Fruit fly (Drosophila melanogaster) whole organism, embryonic: ENCODE data around the gene CG15764.

Experiments used
- Atf6 ChIP-seq: fragments of 200-800 bp; sonication (Bioruptor generic); IDR thresholded peaks from 2 replicates; pipeline ENCODE4 v1.3.6; 2022; ENCODE audit warnings: missing biosample characterization, missing genetic modification characterization
- CG11695 ChIP-seq: fragments of 200-800 bp; sonication (Bioruptor generic); IDR thresholded peaks from 3 replicates; pipeline ENCODE4 v1.3.6; 2022; ENCODE audit warnings: missing biosample characterization, missing genetic modification characterization
- CG11723 ChIP-seq: fragments of 200-800 bp; sonication (Bioruptor generic); optimal IDR thresholded peaks from 2 replicates; lab custom pipeline; 2017; ENCODE audit warnings: missing biosample characterization, mild to moderate bottlenecking, missing genetic modification characterization
- CG12299 ChIP-seq: fragments of 200-800 bp; sonication (Bioruptor generic); optimal IDR thresholded peaks from 2 replicates; lab custom pipeline; 2018; ENCODE audit warnings: missing biosample characterization, mild to moderate bottlenecking, missing genetic modification characterization
- CG13775 ChIP-seq: fragments of 200-800 bp; sonication (Bioruptor generic); optimal IDR thresholded peaks from 3 replicates; lab custom pipeline; 2017; ENCODE audit warnings: missing biosample characterization, mild to moderate bottlenecking, missing genetic modification characterization
- CG17361 ChIP-seq: fragments of 200-800 bp; sonication (Bioruptor generic); IDR thresholded peaks from 3 replicates; pipeline ENCODE4 v1.3.6; 2022; ENCODE audit warnings: missing biosample characterization, missing genetic modification characterization
- CG17802 ChIP-seq: fragments of 200-800 bp; sonication (Bioruptor generic); optimal IDR thresholded peaks from 2 replicates; lab custom pipeline; 2018; ENCODE audit warnings: missing biosample characterization, mild to moderate bottlenecking, missing genetic modification characterization, moderate library complexity
- CG1832 ChIP-seq: fragments of 200-800 bp; sonication (Bioruptor generic); optimal IDR thresholded peaks from 2 replicates; lab custom pipeline; 2017; ENCODE audit warnings: missing biosample characterization, mild to moderate bottlenecking, missing genetic modification characterization, inconsistent platforms
- CG18476 ChIP-seq: fragments of 200-800 bp; sonication (Bioruptor generic); optimal IDR thresholded peaks from 2 replicates; lab custom pipeline; 2016; ENCODE audit warnings: missing biosample characterization, mild to moderate bottlenecking, missing genetic modification characterization
- CG18599 ChIP-seq: fragments of 200-800 bp; sonication (Bioruptor generic); optimal IDR thresholded peaks from 3 replicates; lab custom pipeline; 2017; ENCODE audit warnings: missing biosample characterization, missing genetic modification characterization, mild to moderate bottlenecking, moderate library complexity, missing genetic modification reagents
- CG2129 ChIP-seq: fragments of 200-800 bp; sonication (Bioruptor generic); IDR thresholded peaks from 2 replicates; pipeline ENCODE4 v1.3.6; 2022; ENCODE audit warnings: missing biosample characterization, missing genetic modification characterization; ENCODE audit not compliant: partially characterized antibody
- CG34376 ChIP-seq: fragments of 200-800 bp; sonication (Bioruptor generic); optimal IDR thresholded peaks from 2 replicates; lab custom pipeline; 2018; ENCODE audit warnings: missing biosample characterization, mild to moderate bottlenecking, missing genetic modification characterization
- CG4282 ChIP-seq: fragments of 200-800 bp; sonication (Bioruptor generic); optimal IDR thresholded peaks from 2 replicates; lab custom pipeline; 2016; ENCODE audit warnings: missing biosample characterization, missing genetic modification characterization
- CG4360 ChIP-seq: fragments of 200-800 bp; sonication (Bioruptor generic); IDR thresholded peaks from 2 replicates; pipeline ENCODE4 v1.3.6; 2022; ENCODE audit warnings: missing biosample characterization, missing genetic modification characterization
- CG4404 ChIP-seq: fragments of 200-800 bp; sonication (Bioruptor generic); IDR thresholded peaks from 2 replicates; pipeline ENCODE4 v1.3.6; 2022; ENCODE audit warnings: missing biosample characterization, missing genetic modification characterization
- CG4854 ChIP-seq: fragments of 200-800 bp; sonication (Bioruptor generic); optimal IDR thresholded peaks from 2 replicates; lab custom pipeline; 2016; ENCODE audit warnings: missing biosample characterization, missing genetic modification characterization, inconsistent platforms
- CG5180 ChIP-seq: fragments of 200-800 bp; sonication (Bioruptor generic); optimal IDR thresholded peaks from 3 replicates; lab custom pipeline; 2017; ENCODE audit warnings: missing biosample characterization, missing genetic modification characterization, mild to moderate bottlenecking, moderate library complexity, missing genetic modification reagents
- CG7745 ChIP-seq: fragments of 200-800 bp; sonication (Bioruptor generic); optimal IDR thresholded peaks from 2 replicates; lab custom pipeline; 2018; ENCODE audit warnings: missing biosample characterization, mild to moderate bottlenecking, missing genetic modification characterization, moderate library complexity
- CG8924 ChIP-seq: fragments of 200-800 bp; optimal IDR thresholded peaks from 3 replicates; lab custom pipeline; 2019; ENCODE audit warnings: missing biosample characterization, mild to moderate bottlenecking, missing genetic modification characterization, moderate library complexity
- CG9215 ChIP-seq: fragments of 200-800 bp; sonication (Bioruptor generic); IDR thresholded peaks from 2 replicates; pipeline ENCODE4 v1.3.6; 2022; ENCODE audit warnings: missing biosample characterization, missing genetic modification characterization
- CG9727 ChIP-seq: fragments of 200-800 bp; sonication (Bioruptor generic); optimal IDR thresholded peaks from 3 replicates; lab custom pipeline; 2017; ENCODE audit warnings: missing biosample characterization, mild to moderate bottlenecking, missing genetic modification characterization
- CG9876 ChIP-seq: fragments of 200-800 bp; sonication (Bioruptor generic); optimal IDR thresholded peaks from 2 replicates; lab custom pipeline; 2016; ENCODE audit warnings: missing biosample characterization, missing genetic modification characterization
- Dbx ChIP-seq: fragments of 200-800 bp; sonication (Bioruptor generic); IDR thresholded peaks from 3 replicates; pipeline ENCODE4 v1.3.6; 2022; ENCODE audit warnings: missing biosample characterization, missing genetic modification characterization
- Dfd ChIP-seq, 2 experiments: fragments of >200 bp; optimal IDR thresholded peaks; 2 replicates each; lab custom pipeline; 2017; ENCODE audit warnings: missing biosample characterization in 2 of 2, missing genetic modification characterization in 2 of 2
- Gsc ChIP-seq: fragments of 200-800 bp; sonication (Bioruptor generic); IDR thresholded peaks from 2 replicates; pipeline ENCODE4 v1.3.6; 2022; ENCODE audit warnings: missing biosample characterization, missing genetic modification characterization
- HmgD ChIP-seq: fragments of 200-800 bp; sonication (Bioruptor generic); optimal IDR thresholded peaks from 3 replicates; lab custom pipeline; 2016; ENCODE audit warnings: missing biosample characterization, missing genetic modification characterization
- Med ChIP-seq: fragments of 200-800 bp; sonication (Bioruptor generic); peaks from one replicate; lab custom pipeline; 2016; ENCODE audit warnings: missing biosample characterization, missing genetic modification characterization, mild to moderate bottlenecking, inconsistent platforms, moderate library complexity
- Myb ChIP-seq: fragments of 200-800 bp; sonication (Bioruptor generic); optimal IDR thresholded peaks from 2 replicates; lab custom pipeline; 2016; ENCODE audit warnings: missing biosample characterization, missing genetic modification characterization
- NK7.1 ChIP-seq: fragments of 200-800 bp; sonication (Bioruptor generic); optimal IDR thresholded peaks from 3 replicates; lab custom pipeline; 2016; ENCODE audit warnings: missing biosample characterization, missing genetic modification characterization
- Sin3A ChIP-seq: fragments of >200 bp; optimal IDR thresholded peaks from 2 replicates; lab custom pipeline; 2018
- ap ChIP-seq: fragments of 200-800 bp; sonication (Bioruptor generic); IDR thresholded peaks from 2 replicates; pipeline ENCODE4 v1.3.6; 2022; ENCODE audit warnings: missing biosample characterization, missing genetic modification characterization
- ash1 ChIP-seq: fragments of 200-800 bp; sonication (Bioruptor generic); optimal IDR thresholded peaks from 2 replicates; lab custom pipeline; 2018; ENCODE audit warnings: missing biosample characterization, mild to moderate bottlenecking, missing genetic modification characterization
- bigmax ChIP-seq: fragments of 200-800 bp; sonication (Bioruptor generic); optimal IDR thresholded peaks from 2 replicates; lab custom pipeline; 2018; ENCODE audit warnings: missing biosample characterization, mild to moderate bottlenecking, missing genetic modification characterization
- cad ChIP-seq: fragments of >200 bp; optimal IDR thresholded peaks from 2 replicates; lab custom pipeline; 2017; ENCODE audit warnings: missing biosample characterization, missing genetic modification characterization
- cg ChIP-seq: fragments of 200-800 bp; sonication (Bioruptor generic); optimal IDR thresholded peaks from 3 replicates; lab custom pipeline; 2019; ENCODE audit warnings: missing biosample characterization, mild to moderate bottlenecking, missing genetic modification characterization, moderate library complexity
- crol ChIP-seq: fragments of 200-800 bp; sonication (Bioruptor generic); IDR thresholded peaks from 2 replicates; pipeline ENCODE4 v1.3.6; 2022; ENCODE audit warnings: missing biosample characterization, missing genetic modification characterization
- da ChIP-seq: fragments of 200-800 bp; sonication (Bioruptor generic); optimal IDR thresholded peaks from 2 replicates; lab custom pipeline; 2016; ENCODE audit warnings: missing biosample characterization, missing genetic modification characterization
- dati ChIP-seq: fragments of 200-800 bp; sonication (Bioruptor generic); IDR thresholded peaks from 2 replicates; pipeline ENCODE4 v1.3.6; 2022; ENCODE audit warnings: missing biosample characterization, missing genetic modification characterization
- dm ChIP-seq: fragments of 200-800 bp; sonication (Bioruptor generic); optimal IDR thresholded peaks from 3 replicates; lab custom pipeline; 2016; ENCODE audit warnings: missing biosample characterization, missing genetic modification characterization
- dpn ChIP-seq, 2 experiments: fragments of 200-800 bp; sonication (Bioruptor generic); optimal IDR thresholded peaks; 3 replicates each; lab custom pipeline; 2016; ENCODE audit warnings: missing biosample characterization in 2 of 2, missing genetic modification characterization in 2 of 2
- gcm ChIP-seq: fragments of 200-800 bp; sonication (Bioruptor generic); optimal IDR thresholded peaks from 2 replicates; lab custom pipeline; 2019; ENCODE audit warnings: missing biosample characterization, mild to moderate bottlenecking, missing genetic modification characterization, moderate library complexity
- gfzf ChIP-seq: fragments of 200-800 bp; sonication (Bioruptor generic); optimal IDR thresholded peaks from 2 replicates; lab custom pipeline; 2016; ENCODE audit warnings: missing biosample characterization, mild to moderate bottlenecking, missing genetic modification characterization, moderate library complexity
- gro ChIP-seq: fragments of 200-800 bp; sonication (Bioruptor generic); optimal IDR thresholded peaks from 2 replicates; lab custom pipeline; 2016; ENCODE audit warnings: missing biosample characterization, missing genetic modification characterization
- lmd ChIP-seq: fragments of 200-800 bp; sonication (Bioruptor generic); IDR thresholded peaks from 2 replicates; pipeline ENCODE4 v1.3.6; 2022; ENCODE audit warnings: missing biosample characterization, missing genetic modification characterization
- oc ChIP-seq: fragments of 200-800 bp; sonication (Bioruptor generic); optimal IDR thresholded peaks from 2 replicates; lab custom pipeline; 2018; ENCODE audit warnings: missing biosample characterization, mild to moderate bottlenecking, missing genetic modification characterization, moderate library complexity
- otp ChIP-seq: fragments of 200-800 bp; sonication (Bioruptor generic); IDR thresholded peaks from 3 replicates; pipeline ENCODE4, ENCODE4 v1.3.6; 2022; ENCODE audit warnings: missing biosample characterization, missing genetic modification characterization
- ranshi ChIP-seq: fragments of 200-800 bp; sonication (Bioruptor generic); IDR thresholded peaks from 2 replicates; pipeline ENCODE4 v1.3.6; 2022; ENCODE audit warnings: missing biosample characterization, missing genetic modification characterization
- rib ChIP-seq: fragments of 200-800 bp; sonication (Bioruptor generic); IDR thresholded peaks from 2 replicates; pipeline ENCODE4 v1.3.6; 2022; ENCODE audit warnings: missing biosample characterization, missing genetic modification characterization
- row ChIP-seq: fragments of 200-800 bp; sonication (Bioruptor generic); IDR thresholded peaks from 3 replicates; pipeline ENCODE4 v1.3.6; 2022; ENCODE audit warnings: missing biosample characterization, missing genetic modification characterization
- salm ChIP-seq: fragments of 200-800 bp; sonication (Bioruptor generic); optimal IDR thresholded peaks from 2 replicates; lab custom pipeline; 2018; ENCODE audit warnings: missing biosample characterization, mild to moderate bottlenecking, missing genetic modification characterization
- tna ChIP-seq: fragments of 200-800 bp; sonication (Bioruptor generic); IDR thresholded peaks from 2 replicates; pipeline ENCODE4 v1.3.6; 2022; ENCODE audit warnings: missing biosample characterization, missing genetic modification characterization; ENCODE audit not compliant: partially characterized antibody
- unc-4 ChIP-seq: fragments of 200-800 bp; sonication (Bioruptor generic); IDR thresholded peaks from 2 replicates; pipeline ENCODE4 v1.3.6; 2022; ENCODE audit warnings: missing biosample characterization, missing genetic modification characterization; ENCODE audit not compliant: partially characterized antibody

CG15764 gene

dm6 chrX:5847544-5847943 is 21.4 kb upstream of the CG15764 start (continued):
- TF ChIP-seq gfzf (GFP tag; lab: Kevin White, UChicago) (no peak), Dfd (GFP tag; optimal IDR thresholded peaks at IDR 0.05; lab: Kevin White, UChicago) (no peak), CG34376 (GFP tag; lab: Kevin White, UChicago) (no peak), otp (GFP tag; lab: Robert Waterston, UW) (no peak), rib (GFP tag; lab: Robert Waterston, UW) (no peak), CG7745 (tag; lab: Kevin White, UChicago) (no peak), CG4404 (GFP tag; lab: Robert Waterston, UW) (no peak), CG11723 (GFP tag; lab: Kevin White, UChicago) (no peak), ranshi (GFP tag; lab: Robert Waterston, UW) (0 out of 2 replicates have a peak, but pooled peaks have one; percentile 23), salm (no peak), HmgD (GFP tag; lab: Kevin White, UChicago) (no peak), cad (GFP tag; lab: Kevin White, UChicago) (no peak), dm (GFP tag; lab: Kevin White, UChicago) (no peak), CG4854 (GFP tag; lab: Kevin White, UChicago) (no peak), cg (peak; percentile 2), Myb (GFP tag; lab: Kevin White, UChicago) (no peak), CG17802 (tag; lab: Kevin White, UChicago) (no peak), Med (GFP tag; lab: Kevin White, UChicago) (peak; percentile 78), gcm (GFP tag; lab: Kevin White, UChicago) (no peak), CG1832 (no peak), bigmax (GFP tag; lab: Kevin White, UChicago) (no peak), lmd (GFP tag; lab: Robert Waterston, UW) (peak; percentile 46), unc-4 (GFP tag; lab: Robert Waterston, UW) (no peak), NK7.1 (GFP tag; lab: Kevin White, UChicago) (no peak), dati (GFP tag; lab: Robert Waterston, UW) (no peak), oc (tag; lab: Kevin White, UChicago) (no peak), CG12299 (no peak), CG4360 (GFP tag; lab: Robert Waterston, UW) (no peak), ap (no peak; the same call in 1 of the 2 replicates), Gsc (no peak), row (peak; percentile 64), CG5180 (GFP tag; lab: Kevin White, UChicago) (no peak), CG9727 (GFP tag; lab: Kevin White, UChicago) (peak; percentile 0), CG2129 (GFP tag; lab: Robert Waterston, UW) (no peak), CG4282 (no peak), da (GFP tag; lab: Kevin White, UChicago) (no peak), tna (no peak), CG13775 (GFP tag; lab: Kevin White, UChicago) (no peak), ash1 (no peak), CG18599 (GFP tag; lab: Kevin White, UChicago) (peak; percentile 80), dpn (GFP tag; optimal IDR thresholded peaks at IDR 0.05; lab: Kevin White, UChicago) (peak; percentile 9 to 26), crol (no peak), CG17361 (GFP tag; lab: Robert Waterston, UW) (no peak), CG11695 (GFP tag; lab: Robert Waterston, UW) (0 out of 3 replicates have a peak, but pooled peaks have one; percentile 23), CG18476 (no peak), Atf6 (GFP tag; lab: Robert Waterston, UW) (0 out of 2 replicates have a peak, but pooled peaks have one; percentile 29), Dbx (GFP tag; lab: Robert Waterston, UW) (0 out of 3 replicates have a peak, but pooled peaks have one; percentile 23), Sin3A (lab: Kevin White, UChicago) (no peak), gro (no peak), CG9876 (GFP tag; lab: Kevin White, UChicago) (no peak), CG9215 (GFP tag; lab: Robert Waterston, UW) (no peak), CG8924 (no peak)
